Worm (Caenorhabditis elegans): ENCODE results near the gene cest-9.2.
A peak's percentile ranks its signal among the peaks of the same experiment; 100 is the strongest.

Gene cest-9.2

ce11 chrX:12184393-12184792 is 37.5 kb upstream of the cest-9.2 start:
- TF ChIP-seq unc-55 (GFP tag; optimal IDR thresholded peaks at IDR 0.05) (peak; percentile 28), ceh-31 (tag; optimal IDR thresholded peaks at IDR 0.05) (peak; percentile 63), unc-42 (tag; optimal IDR thresholded peaks at IDR 0.05) (peak; percentile 99), ref-2 (tag; optimal IDR thresholded peaks at IDR 0.05) (peak; percentile 6), ceh-2 (tag; optimal IDR thresholded peaks at IDR 0.05) (no peak), ceh-14 (tag; optimal IDR thresholded peaks at IDR 0.05) (peak; percentile 86)

ce11 chrX:12185847-12186559 is 35.9 kb upstream of the cest-9.2 start:
- no peak for TF ChIP-seq npax-4 (tag; optimal IDR thresholded peaks at IDR 0.05)

- TF ChIP-seq nhr-11 (tag; optimal IDR thresholded peaks at IDR 0.05) (no peak), pax-1 (tag; optimal IDR thresholded peaks at IDR 0.05) (no peak), lim-6 (tag; optimal IDR thresholded peaks at IDR 0.05) (no peak), syd-9 (tag; optimal IDR thresholded peaks at IDR 0.05) (no peak), C38D4.7 (GFP tag; optimal IDR thresholded peaks at IDR 0.05) (no peak), zip-5 (tag; optimal IDR thresholded peaks at IDR 0.05) (no peak), elt-2 (tag; optimal IDR thresholded peaks at IDR 0.05) (no peak), pha-4 (tag; optimal IDR thresholded peaks at IDR 0.05) (no peak), odd-2 (tag; optimal IDR thresholded peaks at IDR 0.05) (no peak), ztf-16 (tag; optimal IDR thresholded peaks at IDR 0.05) (no peak), ceh-34 (tag; optimal IDR thresholded peaks at IDR 0.05) (no peak), ceh-9 (tag; optimal IDR thresholded peaks at IDR 0.05) (no peak), dmd-4 (tag; optimal IDR thresholded peaks at IDR 0.05; ENCODE audit: borderline replicate concordance) (no peak), K02D7.2 (tag; optimal IDR thresholded peaks at IDR 0.05) (no peak), sox-4 (tag; optimal IDR thresholded peaks at IDR 0.05) (no peak), ama-1 (optimal IDR thresholded peaks at IDR 0.05) (no peak), ceh-6 (GFP tag; optimal IDR thresholded peaks at IDR 0.05) (no peak), ceh-2 (tag; optimal IDR thresholded peaks at IDR 0.05) (no peak), pha-2 (tag; optimal IDR thresholded peaks at IDR 0.05) (no peak)
Observed at ce11 chrX:12186592-12186991, 35.3 kb upstream of the cest-9.2 start.

ce11 chrX:12188280-12189071 is 33.4 kb upstream of the cest-9.2 start:
- no peak for TF ChIP-seq lim-6 (tag; optimal IDR thresholded peaks at IDR 0.05)
- TF ChIP-seq unc-55 (GFP tag; optimal IDR thresholded peaks at IDR 0.05) = peak; percentile 20

- no peak for TF ChIP-seq hlh-13 (GFP tag; optimal IDR thresholded peaks at IDR 0.05)
- TF ChIP-seq ceh-24 (tag; optimal IDR thresholded peaks at IDR 0.05) = no peak
- no peak for TF ChIP-seq nfya-1 (tag; optimal IDR thresholded peaks at IDR 0.05)
- TF ChIP-seq lim-6 (tag; optimal IDR thresholded peaks at IDR 0.05) = no peak
- TF ChIP-seq unc-42 (tag; optimal IDR thresholded peaks at IDR 0.05) = no peak
- TF ChIP-seq elt-4 (tag; optimal IDR thresholded peaks at IDR 0.05) = no peak
- TF ChIP-seq ceh-14 (tag; optimal IDR thresholded peaks at IDR 0.05) = no peak
- no peak for TF ChIP-seq hlh-8 (tag; optimal IDR thresholded peaks at IDR 0.05)
- no peak for TF ChIP-seq ceh-45 (GFP tag; IDR thresholded peaks at IDR 0.05)
- no peak for TF ChIP-seq fax-1 (tag; optimal IDR thresholded peaks at IDR 0.05)
- TF ChIP-seq ceh-2 (tag; optimal IDR thresholded peaks at IDR 0.05) = no peak
- TF ChIP-seq ceh-9 (tag; optimal IDR thresholded peaks at IDR 0.05) = no peak
- TF ChIP-seq F13H6.1 (tag; optimal IDR thresholded peaks at IDR 0.05) = no peak
- no peak for TF ChIP-seq pqm-1 (tag; optimal IDR thresholded peaks at IDR 0.05)
- TF ChIP-seq sdc-2 (tag; optimal IDR thresholded peaks at IDR 0.05) = no peak
- TF ChIP-seq C38D4.7 (GFP tag; optimal IDR thresholded peaks at IDR 0.05) = no peak
Observed at ce11 chrX:12197367-12197766, 24.6 kb upstream of the cest-9.2 start.
